Worm (Caenorhabditis elegans) whole organism, late embryonic: ENCODE results near the gene F10B5.2.

Source experiments
- F13H6.1 ChIP-seq: sonication (generic microtip); optimal IDR thresholded peaks from 2 replicates; lab custom pipeline; 2016; ENCODE audit warnings: missing genetic modification characterization, missing compliant biosample characterization
- elt-2 ChIP-seq: sonication (generic microtip); optimal IDR thresholded peaks from 2 replicates; lab custom pipeline; 2016; ENCODE audit warnings: missing genetic modification reagents, missing genetic modification characterization, missing compliant biosample characterization
- ets-4 ChIP-seq: sonication (generic microtip); optimal IDR thresholded peaks from 2 replicates; lab custom pipeline; 2016; ENCODE audit warnings: missing genetic modification characterization, missing compliant biosample characterization
- fkh-10 ChIP-seq: fragments of 150-350 bp; optimal IDR thresholded peaks from 2 replicates; lab custom pipeline; 2014; ENCODE audit warnings: missing biosample characterization, missing genetic modification reagents, missing genetic modification characterization
- hlh-30 ChIP-seq: sonication (generic microtip); optimal IDR thresholded peaks from 2 replicates; lab custom pipeline; 2017; ENCODE audit warnings: antibody characterized with exemption, missing genetic modification characterization, missing compliant biosample characterization; ENCODE audit not compliant: insufficient read depth
- lin-11 ChIP-seq: fragments of 200-800 bp; sonication (Bioruptor generic); optimal IDR thresholded peaks from 2 replicates; lab custom pipeline; 2018; ENCODE audit warnings: mild to moderate bottlenecking, missing genetic modification characterization, missing compliant biosample characterization
- nhr-11 ChIP-seq: fragments of 150-350 bp; optimal IDR thresholded peaks from 2 replicates; lab custom pipeline; 2014; ENCODE audit warnings: missing biosample characterization, missing genetic modification characterization
- pqm-1 ChIP-seq: sonication (generic microtip); optimal IDR thresholded peaks from 2 replicates; lab custom pipeline; 2016; ENCODE audit warnings: missing genetic modification characterization, missing compliant biosample characterization
- pros-1 ChIP-seq: fragments of 150-350 bp; optimal IDR thresholded peaks from 2 replicates; lab custom pipeline; 2014; ENCODE audit warnings: missing biosample characterization, missing genetic modification reagents, missing genetic modification characterization
- sox-4 ChIP-seq: sonication (generic microtip); optimal IDR thresholded peaks from 2 replicates; lab custom pipeline; 2017; ENCODE audit warnings: mild to moderate bottlenecking, missing genetic modification characterization, inconsistent platforms, missing compliant biosample characterization
- unc-86 ChIP-seq: sonication (generic microtip); optimal IDR thresholded peaks from 2 replicates; lab custom pipeline; 2016; ENCODE audit warnings: missing genetic modification characterization, missing compliant biosample characterization

- TF ChIP-seq F13H6.1 (tag; lab: Kevin White, UChicago) (no peak), hlh-30 (no peak), fkh-10 (GFP tag; lab: Kevin White, UChicago) (no peak), nhr-11 (tag; lab: Kevin White, UChicago) (no peak), ets-4 (tag; lab: Kevin White, UChicago) (no peak), unc-86 (tag; lab: Kevin White, UChicago) (no peak), lin-11 (no peak), sox-4 (tag; lab: Kevin White, UChicago) (no peak), elt-2 (tag; lab: Kevin White, UChicago) (no peak), pros-1 (tag; lab: Kevin White, UChicago) (no peak), pqm-1 (tag; lab: Kevin White, UChicago) (no peak)
Measured at ce11 chrII:8193126-8193525, 48.6 kb downstream of the F10B5.2 start, which contains the start of gene T05C12.9.
